Fruit fly (Drosophila melanogaster) whole organism, embryonic: ENCODE data around the gene Ogdh.
A peak's percentile ranks its signal among the peaks of the same experiment; 100 is the strongest.

Experiments
- Atf6 ChIP-seq: fragments of 200-800 bp; sonication (Bioruptor generic); IDR thresholded peaks from 2 replicates; pipeline ENCODE4 v1.3.6; 2022; ENCODE audit warnings: missing biosample characterization, missing genetic modification characterization
- B-H1 ChIP-seq: fragments of 200-800 bp; sonication (Bioruptor generic); IDR thresholded peaks from 3 replicates; pipeline ENCODE4 v1.3.6; 2022; ENCODE audit warnings: missing biosample characterization, missing genetic modification characterization
- BtbVII ChIP-seq: fragments of 200-800 bp; sonication (Bioruptor generic); optimal IDR thresholded peaks from 3 replicates; lab custom pipeline; 2017; ENCODE audit warnings: missing biosample characterization, mild to moderate bottlenecking, missing genetic modification characterization
- CG10147 ChIP-seq: fragments of 200-800 bp; sonication (Bioruptor generic); optimal IDR thresholded peaks from 2 replicates; lab custom pipeline; 2019; ENCODE audit warnings: missing biosample characterization, mild to moderate bottlenecking, missing genetic modification characterization, moderate library complexity
- CG10979 ChIP-seq: fragments of 200-800 bp; sonication (Bioruptor generic); optimal IDR thresholded peaks from 2 replicates; lab custom pipeline; 2018; ENCODE audit warnings: missing biosample characterization, mild to moderate bottlenecking, missing genetic modification characterization, moderate library complexity
- CG11093 ChIP-seq: fragments of 200-800 bp; sonication (Bioruptor generic); IDR thresholded peaks from 3 replicates; pipeline ENCODE4 v1.3.6; 2022; ENCODE audit warnings: missing biosample characterization, missing genetic modification characterization
- CG11398 ChIP-seq: fragments of 200-800 bp; sonication (Bioruptor generic); optimal IDR thresholded peaks from 2 replicates; lab custom pipeline; 2016; ENCODE audit warnings: missing biosample characterization, missing genetic modification characterization
- CG11695 ChIP-seq: fragments of 200-800 bp; sonication (Bioruptor generic); IDR thresholded peaks from 3 replicates; pipeline ENCODE4 v1.3.6; 2022; ENCODE audit warnings: missing biosample characterization, missing genetic modification characterization
- CG12769 ChIP-seq: fragments of 200-800 bp; sonication (Bioruptor generic); optimal IDR thresholded peaks from 2 replicates; lab custom pipeline; 2019; ENCODE audit warnings: missing biosample characterization, mild to moderate bottlenecking, missing genetic modification characterization, moderate library complexity
- CG12942 ChIP-seq: fragments of 200-800 bp; sonication (Bioruptor generic); optimal IDR thresholded peaks from 3 replicates; lab custom pipeline; 2016; ENCODE audit warnings: missing biosample characterization, missing genetic modification characterization
- CG13624 ChIP-seq: fragments of 200-800 bp; sonication (Bioruptor generic); optimal IDR thresholded peaks from 2 replicates; lab custom pipeline; 2016; ENCODE audit warnings: missing biosample characterization, missing genetic modification characterization
- CG14014 ChIP-seq: fragments of 200-800 bp; sonication (Bioruptor generic); IDR thresholded peaks from 2 replicates; pipeline ENCODE4 v1.3.6; 2022; ENCODE audit warnings: missing biosample characterization, missing genetic modification characterization
- CG14710 ChIP-seq: fragments of 200-800 bp; sonication (Bioruptor generic); optimal IDR thresholded peaks from 3 replicates; lab custom pipeline; 2019; ENCODE audit warnings: missing biosample characterization, mild to moderate bottlenecking, missing genetic modification characterization, moderate library complexity
- CG15601 ChIP-seq: fragments of 200-800 bp; sonication (Bioruptor generic); optimal IDR thresholded peaks from 3 replicates; lab custom pipeline; 2019; ENCODE audit warnings: missing biosample characterization, mild to moderate bottlenecking, missing genetic modification characterization, moderate library complexity
- CG15696 ChIP-seq: fragments of 200-800 bp; sonication (Bioruptor generic); optimal IDR thresholded peaks from 2 replicates; lab custom pipeline; 2019; ENCODE audit warnings: missing biosample characterization, mild to moderate bottlenecking, missing genetic modification characterization, moderate library complexity
- CG17912 ChIP-seq: fragments of 200-800 bp; sonication (Bioruptor generic); optimal IDR thresholded peaks from 2 replicates; lab custom pipeline; 2018; ENCODE audit warnings: missing biosample characterization, mild to moderate bottlenecking, missing genetic modification characterization
- CG18599 ChIP-seq: fragments of 200-800 bp; sonication (Bioruptor generic); optimal IDR thresholded peaks from 3 replicates; lab custom pipeline; 2017; ENCODE audit warnings: missing biosample characterization, missing genetic modification characterization, mild to moderate bottlenecking, moderate library complexity, missing genetic modification reagents
- CG2678 ChIP-seq: fragments of 200-800 bp; sonication (Bioruptor generic); optimal IDR thresholded peaks from 3 replicates; lab custom pipeline; 2019; ENCODE audit warnings: missing biosample characterization, mild to moderate bottlenecking, missing genetic modification characterization, moderate library complexity
- CG33213 ChIP-seq: fragments of 200-800 bp; sonication (Bioruptor generic); optimal IDR thresholded peaks from 3 replicates; lab custom pipeline; 2016; ENCODE audit warnings: missing biosample characterization, missing genetic modification characterization
- CG42726 ChIP-seq: fragments of 200-800 bp; sonication (Bioruptor generic); IDR thresholded peaks from 2 replicates; pipeline ENCODE4 v1.3.6; 2022; ENCODE audit warnings: missing biosample characterization, missing genetic modification characterization; ENCODE audit not compliant: partially characterized antibody
- CG4424 ChIP-seq: fragments of 200-800 bp; sonication (Bioruptor generic); optimal IDR thresholded peaks from 3 replicates; lab custom pipeline; 2016; ENCODE audit warnings: missing biosample characterization, missing genetic modification characterization
- CG8388 ChIP-seq: fragments of 200-800 bp; sonication (Bioruptor generic); optimal IDR thresholded peaks from 2 replicates; lab custom pipeline; 2019; ENCODE audit warnings: missing biosample characterization, mild to moderate bottlenecking, missing genetic modification characterization, moderate library complexity
- CG8944 ChIP-seq: fragments of 200-800 bp; sonication (Bioruptor generic); optimal IDR thresholded peaks from 3 replicates; lab custom pipeline; 2016; ENCODE audit warnings: missing biosample characterization, missing genetic modification characterization
- CG9215 ChIP-seq: fragments of 200-800 bp; sonication (Bioruptor generic); IDR thresholded peaks from 2 replicates; pipeline ENCODE4 v1.3.6; 2022; ENCODE audit warnings: missing biosample characterization, missing genetic modification characterization
- CG9437 ChIP-seq: fragments of 200-800 bp; sonication (Bioruptor generic); optimal IDR thresholded peaks from 2 replicates; lab custom pipeline; 2018; ENCODE audit warnings: missing biosample characterization, mild to moderate bottlenecking, missing genetic modification characterization
- CG9609 ChIP-seq: fragments of 200-800 bp; sonication (Bioruptor generic); optimal IDR thresholded peaks from 3 replicates; lab custom pipeline; 2016; ENCODE audit warnings: missing biosample characterization, missing genetic modification characterization
- Doc2 ChIP-seq: fragments of 200-800 bp; sonication (Bioruptor generic); IDR thresholded peaks from 2 replicates; pipeline ENCODE4 v1.3.6; 2022; ENCODE audit warnings: missing biosample characterization, missing genetic modification characterization
- E2f1 ChIP-seq: fragments of 200-800 bp; sonication (Bioruptor generic); IDR thresholded peaks from 2 replicates; pipeline ENCODE4 v1.3.6; 2022; ENCODE audit warnings: missing biosample characterization, missing genetic modification characterization
- E2f2 ChIP-seq: fragments of 200-800 bp; sonication (Bioruptor generic); IDR thresholded peaks from 2 replicates; pipeline ENCODE4 v1.3.6; 2022; ENCODE audit warnings: missing biosample characterization, missing genetic modification characterization
- Eip74EF ChIP-seq, 2 experiments: fragments of 200-800 bp in 1 of 2; fragments of >200 bp in 1 of 2; sonication (Bioruptor generic) in 1 of 2; optimal IDR thresholded peaks; 2 replicates each; lab custom pipeline; 2017 to 2019; ENCODE audit warnings: missing biosample characterization in 2 of 2, missing genetic modification characterization in 2 of 2, mild to moderate bottlenecking in 1 of 2, moderate library complexity in 1 of 2
- HLH4C ChIP-seq: fragments of 200-800 bp; sonication (Bioruptor generic); IDR thresholded peaks from 3 replicates; pipeline ENCODE4 v1.3.6; 2022; ENCODE audit warnings: missing biosample characterization, missing genetic modification characterization; ENCODE audit not compliant: partially characterized antibody
- NK7.1 ChIP-seq: fragments of 200-800 bp; sonication (Bioruptor generic); optimal IDR thresholded peaks from 3 replicates; lab custom pipeline; 2016; ENCODE audit warnings: missing biosample characterization, missing genetic modification characterization
- Nf-YA ChIP-seq: fragments of 200-800 bp; sonication (Bioruptor generic); IDR thresholded peaks from 2 replicates; pipeline ENCODE4 v1.3.6; 2022; ENCODE audit warnings: missing biosample characterization, missing genetic modification characterization
- Sry-δ ChIP-seq: fragments of 200-800 bp; sonication (Bioruptor generic); optimal IDR thresholded peaks from 2 replicates; lab custom pipeline; 2016; ENCODE audit warnings: missing biosample characterization, missing genetic modification characterization
- abd-A ChIP-seq: fragments of 200-800 bp; sonication (Bioruptor generic); optimal IDR thresholded peaks from 3 replicates; lab custom pipeline; 2019; ENCODE audit warnings: missing biosample characterization, mild to moderate bottlenecking, missing genetic modification characterization, moderate library complexity
- az2 ChIP-seq: fragments of 200-800 bp; sonication (Bioruptor generic); optimal IDR thresholded peaks from 3 replicates; lab custom pipeline; 2016; ENCODE audit warnings: missing biosample characterization, missing genetic modification characterization
- btn ChIP-seq: fragments of 200-800 bp; sonication (Bioruptor generic); optimal IDR thresholded peaks from 2 replicates; lab custom pipeline; 2016; ENCODE audit warnings: missing biosample characterization, missing genetic modification characterization
- chif ChIP-seq, 2 experiments: fragments of 200-800 bp; sonication (Bioruptor generic); optimal IDR thresholded peaks; 3 replicates each; lab custom pipeline; 2016; ENCODE audit warnings: missing biosample characterization in 2 of 2, missing genetic modification characterization in 2 of 2
- disco-r ChIP-seq: fragments of 200-800 bp; sonication (Bioruptor generic); optimal IDR thresholded peaks from 2 replicates; lab custom pipeline; 2016; ENCODE audit warnings: missing biosample characterization, missing genetic modification characterization
- dmrt99B ChIP-seq: fragments of 200-800 bp; sonication (Bioruptor generic); optimal IDR thresholded peaks from 2 replicates; lab custom pipeline; 2018; ENCODE audit warnings: missing biosample characterization, mild to moderate bottlenecking, missing genetic modification characterization, moderate library complexity
- dysf ChIP-seq: fragments of 200-800 bp; sonication (Bioruptor generic); IDR thresholded peaks from 3 replicates; pipeline ENCODE4 v1.3.6; 2022; ENCODE audit warnings: missing biosample characterization, missing genetic modification characterization
- fd96Cb ChIP-seq: fragments of 200-800 bp; sonication (Bioruptor generic); optimal IDR thresholded peaks from 2 replicates; lab custom pipeline; 2018; ENCODE audit warnings: missing biosample characterization, mild to moderate bottlenecking, missing genetic modification characterization, moderate library complexity
- lilli ChIP-seq: fragments of 200-800 bp; sonication (Bioruptor generic); optimal IDR thresholded peaks from 3 replicates; lab custom pipeline; 2016; ENCODE audit warnings: missing biosample characterization, missing genetic modification characterization
- nerfin-1 ChIP-seq: fragments of 200-800 bp; sonication (Bioruptor generic); optimal IDR thresholded peaks from 3 replicates; lab custom pipeline; 2019; ENCODE audit warnings: missing biosample characterization, mild to moderate bottlenecking, missing genetic modification characterization, moderate library complexity
- pan ChIP-seq, 4 experiments: fragments of >200 bp in 3 of 4; fragments of 200-800 bp in 1 of 4; sonication (Bioruptor generic) in 1 of 4; optimal IDR thresholded peaks in 3 of 4; IDR thresholded peaks in 1 of 4; 2 replicates each; pipeline versions ENCODE4 v1.3.6 to Lab custom; 2017 to 2022; ENCODE audit warnings: missing biosample characterization in 2 of 4, missing genetic modification characterization in 2 of 4, mixed read lengths in 1 of 4
- sd ChIP-seq: fragments of 200-800 bp; sonication (Bioruptor generic); optimal IDR thresholded peaks from 3 replicates; lab custom pipeline; 2018; ENCODE audit warnings: missing biosample characterization, mild to moderate bottlenecking, missing genetic modification characterization, moderate library complexity
- shn ChIP-seq: fragments of 200-800 bp; sonication (Bioruptor generic); optimal IDR thresholded peaks from 3 replicates; lab custom pipeline; 2016; ENCODE audit warnings: missing biosample characterization, missing genetic modification characterization
- sob ChIP-seq: fragments of 200-800 bp; sonication (Bioruptor generic); IDR thresholded peaks from 2 replicates; pipeline ENCODE4 v1.3.6; 2022; ENCODE audit warnings: missing biosample characterization, missing genetic modification characterization
- stwl ChIP-seq: fragments of 200-800 bp; sonication (Bioruptor generic); optimal IDR thresholded peaks from 3 replicates; lab custom pipeline; 2018; ENCODE audit warnings: missing biosample characterization, mild to moderate bottlenecking, missing genetic modification characterization, moderate library complexity
- tap ChIP-seq: fragments of 200-800 bp; optimal IDR thresholded peaks from 3 replicates; lab custom pipeline; 2019; ENCODE audit warnings: missing biosample characterization, mild to moderate bottlenecking, missing genetic modification characterization, moderate library complexity

Gene Ogdh

DNA sequence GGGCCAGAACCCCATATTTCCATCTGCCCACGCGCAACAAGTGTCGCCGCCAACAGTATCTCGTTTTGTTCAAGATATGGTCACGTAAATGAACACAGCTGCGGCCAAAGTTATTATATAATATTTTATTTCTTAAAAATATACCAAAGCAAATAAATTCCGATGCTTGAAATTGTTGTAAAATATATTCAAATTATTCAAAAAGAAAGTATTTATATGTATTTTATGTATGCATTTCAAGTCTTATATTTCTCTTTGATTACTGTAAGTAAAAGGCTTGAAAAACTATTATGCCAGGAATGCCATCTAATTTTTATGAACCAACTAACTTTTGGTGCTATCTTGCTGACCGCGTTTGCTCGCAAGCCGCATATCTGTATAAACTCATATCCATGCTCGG is 34.5 kb downstream of the Ogdh start (continued):
- TF ChIP-seq az2 (GFP tag; lab: Kevin White, UChicago) (no peak), dysf (GFP tag; lab: Robert Waterston, UW) (peak; percentile 62; the same call in 2 of the 3 replicates), sd (tag; lab: Kevin White, UChicago) (no peak), CG15696 (tag; lab: Kevin White, UChicago) (no peak), tap (peak; percentile 2), BtbVII (GFP tag; lab: Kevin White, UChicago) (no peak), pan (optimal IDR thresholded peaks at IDR 0.05; lab: Kevin White, UChicago) (no peak), pan (GFP tag; optimal IDR thresholded peaks at IDR 0.05 in 1 of 2, IDR thresholded peaks at IDR 0.05 in 1 of 2) (peak in 1 of 2 experiments; percentile 30), sob (GFP tag; lab: Robert Waterston, UW) (no peak), btn (GFP tag; lab: Kevin White, UChicago) (no peak), CG11093 (GFP tag; lab: Robert Waterston, UW) (no peak), HLH4C (no peak), nerfin-1 (tag; lab: Kevin White, UChicago) (no peak), CG12769 (tag; lab: Kevin White, UChicago) (no peak), CG42726 (GFP tag; lab: Robert Waterston, UW) (no peak), disco-r (GFP tag; lab: Kevin White, UChicago) (no peak), CG9609 (no peak), CG2678 (peak; percentile 56), CG13624 (no peak), E2f1 (GFP tag; lab: Robert Waterston, UW) (peak; percentile 18; the same call in 1 of the 2 replicates), CG8944 (GFP tag; lab: Kevin White, UChicago) (no peak), shn (GFP tag; lab: Kevin White, UChicago) (no peak), lilli (GFP tag; lab: Kevin White, UChicago) (peak; percentile 25), CG9437 (GFP tag; lab: Kevin White, UChicago) (peak; percentile 60), stwl (tag; lab: Kevin White, UChicago) (no peak), abd-A (no peak), CG33213 (GFP tag; lab: Kevin White, UChicago) (no peak), Sry-δ (GFP tag; lab: Kevin White, UChicago) (no peak), CG12942 (GFP tag; lab: Kevin White, UChicago) (no peak), Eip74EF (GFP tag; optimal IDR thresholded peaks at IDR 0.05; lab: Kevin White, UChicago) (no peak), CG17912 (no peak), dmrt99B (tag; lab: Kevin White, UChicago) (peak; percentile 62), B-H1 (GFP tag; lab: Robert Waterston, UW) (no peak), fd96Cb (tag; lab: Kevin White, UChicago) (peak; percentile 29), CG14710 (tag; lab: Kevin White, UChicago) (peak; percentile 20), CG9215 (no peak; the same call in 1 of the 2 replicates), CG10979 (tag; lab: Kevin White, UChicago) (peak; percentile 27), CG11398 (GFP tag; lab: Kevin White, UChicago) (no peak), Nf-YA (no peak), CG8388 (GFP tag; lab: Kevin White, UChicago) (peak; percentile 13), CG11695 (GFP tag; lab: Robert Waterston, UW) (peak; percentile 54; the same call in 1 of the 3 replicates), CG18599 (GFP tag; lab: Kevin White, UChicago) (peak; percentile 19), CG4424 (GFP tag; lab: Kevin White, UChicago) (peak; percentile 25), NK7.1 (GFP tag; lab: Kevin White, UChicago) (no peak), CG15601 (peak; percentile 31), chif (GFP tag; optimal IDR thresholded peaks at IDR 0.05; lab: Kevin White, UChicago) (no peak), Atf6 (GFP tag; lab: Robert Waterston, UW) (peak; percentile 33; the same call in 1 of the 2 replicates), E2f2 (GFP tag; lab: Robert Waterston, UW) (peak; percentile 32; the same call in 1 of the 2 replicates), CG10147 (GFP tag; lab: Kevin White, UChicago) (peak; percentile 43), Doc2 (no peak), CG14014 (peak; percentile 36; the same call in 1 of the 2 replicates)
